Worm (Caenorhabditis elegans) whole organism, L2 larva: ENCODE data around the gene C04B4.5.

ENCODE experiments used
- R02D3.7 ChIP-seq: fragments of 150-350 bp; optimal IDR thresholded peaks from 2 replicates; lab custom pipeline; 2014; ENCODE audit warnings: missing biosample characterization, missing genetic modification characterization
- aly-2 ChIP-seq: fragments of 150-350 bp; optimal IDR thresholded peaks from 2 replicates; lab custom pipeline; 2014; ENCODE audit warnings: missing biosample characterization, missing genetic modification characterization
- blmp-1 ChIP-seq: sonication (generic microtip); optimal IDR thresholded peaks from 2 replicates; lab custom pipeline; 2017; ENCODE audit warnings: missing genetic modification characterization, mild to moderate bottlenecking, missing compliant biosample characterization, antibody characterized with exemption, moderate library complexity; ENCODE audit not compliant: insufficient read depth
- mdl-1 ChIP-seq, 2 experiments: fragments of 150-350 bp in 1 of 2; sonication (generic microtip) in 1 of 2; optimal IDR thresholded peaks; 2 replicates each; lab custom pipeline; 2017; ENCODE audit warnings: missing biosample characterization in 2 of 2, missing genetic modification characterization in 2 of 2
- nhr-77 ChIP-seq: fragments of 150-350 bp; optimal IDR thresholded peaks from 2 replicates; lab custom pipeline; 2014; ENCODE audit warnings: missing biosample characterization, missing genetic modification characterization
- zag-1 ChIP-seq: fragments of 150-350 bp; optimal IDR thresholded peaks from 2 replicates; lab custom pipeline; 2014; ENCODE audit warnings: missing biosample characterization, missing genetic modification characterization

DNA sequence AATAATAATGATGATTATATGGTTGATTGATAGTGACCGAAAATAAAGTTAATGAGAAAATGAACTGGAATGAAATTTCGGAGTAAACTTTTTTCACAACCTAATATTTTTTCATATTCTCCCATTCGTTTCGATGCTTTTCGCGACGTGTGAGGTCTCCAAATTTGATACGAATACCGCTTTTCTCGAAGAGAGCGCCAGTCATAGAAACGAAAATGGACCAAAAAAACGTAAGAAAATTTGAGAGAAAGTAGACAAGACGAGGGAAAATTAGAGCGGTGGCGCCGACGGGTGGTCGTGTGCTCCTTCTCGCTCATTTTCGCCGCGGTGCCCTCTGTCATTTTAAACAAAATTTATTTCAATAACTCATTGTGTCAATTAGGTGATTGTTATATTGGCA is 26.2 kb upstream of the C04B4.5 start:
- TF ChIP-seq nhr-77 (tag; lab: Kevin White, UChicago) (no peak), aly-2 (tag; lab: Kevin White, UChicago) (no peak), R02D3.7 (tag; lab: Kevin White, UChicago) (no peak), blmp-1 (tag; lab: Kevin White, UChicago) (no peak), mdl-1 (tag; optimal IDR thresholded peaks at IDR 0.05; lab: Kevin White, UChicago) (no peak), zag-1 (no peak)
